Fruit fly (Drosophila melanogaster) whole organism, embryonic: Measurements from ENCODE around the gene wisp.

ENCODE experiments used
- Abd-B ChIP-seq: fragments of 200-800 bp; sonication (Bioruptor generic); optimal IDR thresholded peaks from 2 replicates; lab custom pipeline; 2018; ENCODE audit warnings: missing biosample characterization, mild to moderate bottlenecking, missing genetic modification characterization, moderate library complexity
- BEAF-32 ChIP-seq: fragments of 200-800 bp; sonication (Bioruptor generic); optimal IDR thresholded peaks from 3 replicates; lab custom pipeline; 2017; ENCODE audit warnings: missing biosample characterization, missing genetic modification characterization, mild to moderate bottlenecking, moderate library complexity, missing genetic modification reagents
- Blimp-1 ChIP-seq: fragments of 200-800 bp; sonication (Bioruptor generic); optimal IDR thresholded peaks from 3 replicates; lab custom pipeline; 2018; ENCODE audit warnings: missing biosample characterization, missing genetic modification characterization, mild to moderate bottlenecking, moderate library complexity, missing genetic modification reagents
- CG11093 ChIP-seq: fragments of 200-800 bp; sonication (Bioruptor generic); IDR thresholded peaks from 3 replicates; pipeline ENCODE4 v1.3.6; 2022; ENCODE audit warnings: missing biosample characterization, missing genetic modification characterization
- CG11696 ChIP-seq: fragments of 200-800 bp; sonication (Bioruptor generic); IDR thresholded peaks from 2 replicates; pipeline ENCODE4 v1.3.6; 2022; ENCODE audit warnings: missing biosample characterization, missing genetic modification characterization
- CG12219 ChIP-seq: fragments of 200-800 bp; sonication (Bioruptor generic); optimal IDR thresholded peaks from 3 replicates; lab custom pipeline; 2018; ENCODE audit warnings: missing biosample characterization, mild to moderate bottlenecking, missing genetic modification characterization
- CG12769 ChIP-seq: fragments of 200-800 bp; sonication (Bioruptor generic); optimal IDR thresholded peaks from 2 replicates; lab custom pipeline; 2019; ENCODE audit warnings: missing biosample characterization, mild to moderate bottlenecking, missing genetic modification characterization, moderate library complexity
- CG14014 ChIP-seq: fragments of 200-800 bp; sonication (Bioruptor generic); IDR thresholded peaks from 2 replicates; pipeline ENCODE4 v1.3.6; 2022; ENCODE audit warnings: missing biosample characterization, missing genetic modification characterization
- CG14667 ChIP-seq: fragments of 200-800 bp; sonication (Bioruptor generic); IDR thresholded peaks from 2 replicates; pipeline ENCODE4 v1.3.6; 2022; ENCODE audit warnings: missing biosample characterization, missing genetic modification characterization
- CG17186 ChIP-seq: fragments of 200-800 bp; sonication (Bioruptor generic); optimal IDR thresholded peaks from 3 replicates; lab custom pipeline; 2017; ENCODE audit warnings: missing biosample characterization, missing genetic modification reagents, missing genetic modification characterization
- CG17912 ChIP-seq: fragments of 200-800 bp; sonication (Bioruptor generic); optimal IDR thresholded peaks from 2 replicates; lab custom pipeline; 2018; ENCODE audit warnings: missing biosample characterization, mild to moderate bottlenecking, missing genetic modification characterization
- CG18476 ChIP-seq: fragments of 200-800 bp; sonication (Bioruptor generic); optimal IDR thresholded peaks from 2 replicates; lab custom pipeline; 2016; ENCODE audit warnings: missing biosample characterization, mild to moderate bottlenecking, missing genetic modification characterization
- CG42726 ChIP-seq: fragments of 200-800 bp; sonication (Bioruptor generic); IDR thresholded peaks from 2 replicates; pipeline ENCODE4 v1.3.6; 2022; ENCODE audit warnings: missing biosample characterization, missing genetic modification characterization; ENCODE audit not compliant: partially characterized antibody
- CG4424 ChIP-seq: fragments of 200-800 bp; sonication (Bioruptor generic); optimal IDR thresholded peaks from 3 replicates; lab custom pipeline; 2016; ENCODE audit warnings: missing biosample characterization, missing genetic modification characterization
- CG6683 ChIP-seq: fragments of 200-800 bp; sonication (Bioruptor generic); optimal IDR thresholded peaks from 2 replicates; lab custom pipeline; 2017; ENCODE audit warnings: missing biosample characterization, mild to moderate bottlenecking, missing genetic modification characterization, missing genetic modification reagents
- CG7357 ChIP-seq: fragments of 200-800 bp; sonication (Bioruptor generic); IDR thresholded peaks from 3 replicates; pipeline ENCODE4 v1.3.6; 2022; ENCODE audit warnings: missing biosample characterization, missing genetic modification characterization
- Dfd ChIP-seq, 2 experiments: fragments of >200 bp; optimal IDR thresholded peaks; 2 replicates each; lab custom pipeline; 2017; ENCODE audit warnings: missing biosample characterization in 2 of 2, missing genetic modification characterization in 2 of 2
- Doc2 ChIP-seq: fragments of 200-800 bp; sonication (Bioruptor generic); IDR thresholded peaks from 2 replicates; pipeline ENCODE4 v1.3.6; 2022; ENCODE audit warnings: missing biosample characterization, missing genetic modification characterization
- ERR ChIP-seq: fragments of 200-800 bp; sonication (Bioruptor generic); optimal IDR thresholded peaks from 2 replicates; lab custom pipeline; 2016; ENCODE audit warnings: missing biosample characterization, missing genetic modification characterization
- Elba2 ChIP-seq: fragments of 200-800 bp; sonication (Bioruptor generic); optimal IDR thresholded peaks from 3 replicates; lab custom pipeline; 2016; ENCODE audit warnings: missing biosample characterization, missing genetic modification characterization
- Hey ChIP-seq: fragments of 200-800 bp; sonication (Bioruptor generic); optimal IDR thresholded peaks from 3 replicates; lab custom pipeline; 2018; ENCODE audit warnings: missing biosample characterization, mild to moderate bottlenecking, missing genetic modification characterization
- Hr39 ChIP-seq: fragments of >200 bp; optimal IDR thresholded peaks from 2 replicates; lab custom pipeline; 2017
- MESR4 ChIP-seq: fragments of 200-800 bp; sonication (Bioruptor generic); optimal IDR thresholded peaks from 2 replicates; lab custom pipeline; 2018; ENCODE audit warnings: missing biosample characterization, mild to moderate bottlenecking, missing genetic modification characterization, moderate library complexity
- NfI ChIP-seq: fragments of 200-800 bp; sonication (Bioruptor generic); optimal IDR thresholded peaks from 3 replicates; lab custom pipeline; 2018; ENCODE audit warnings: missing biosample characterization, mild to moderate bottlenecking, missing genetic modification characterization, moderate library complexity
- Ssrp ChIP-seq: fragments of 200-800 bp; sonication (Bioruptor generic); optimal IDR thresholded peaks from 2 replicates; lab custom pipeline; 2018; ENCODE audit warnings: missing biosample characterization, mild to moderate bottlenecking, missing genetic modification characterization, moderate library complexity
- Taf1 ChIP-seq: fragments of 200-800 bp; sonication (Bioruptor generic); IDR thresholded peaks from 2 replicates; pipeline ENCODE4 v1.3.6; 2022; ENCODE audit warnings: missing biosample characterization, missing genetic modification characterization
- Xbp1 ChIP-seq: fragments of 200-800 bp; sonication (Bioruptor generic); optimal IDR thresholded peaks from 3 replicates; lab custom pipeline; 2016; ENCODE audit warnings: missing biosample characterization, mild to moderate bottlenecking, missing genetic modification characterization
- ac ChIP-seq: fragments of 200-800 bp; sonication (Bioruptor generic); optimal IDR thresholded peaks from 3 replicates; lab custom pipeline; 2017; ENCODE audit warnings: missing biosample characterization, mild to moderate bottlenecking, missing genetic modification characterization
- bowl ChIP-seq: fragments of 200-800 bp; sonication (Bioruptor generic); IDR thresholded peaks from 2 replicates; pipeline ENCODE4 v1.3.6; 2022; ENCODE audit warnings: missing biosample characterization, missing genetic modification characterization
- cas ChIP-seq: fragments of 200-800 bp; sonication (Bioruptor generic); IDR thresholded peaks from 2 replicates; pipeline ENCODE4 v1.3.6; 2022; ENCODE audit warnings: missing biosample characterization, missing genetic modification characterization
- disco-r ChIP-seq: fragments of 200-800 bp; sonication (Bioruptor generic); optimal IDR thresholded peaks from 2 replicates; lab custom pipeline; 2016; ENCODE audit warnings: missing biosample characterization, missing genetic modification characterization
- gce ChIP-seq: fragments of 200-800 bp; sonication (Bioruptor generic); IDR thresholded peaks from 3 replicates; pipeline ENCODE4 v1.3.6; 2022; ENCODE audit warnings: missing biosample characterization, missing genetic modification characterization
- gem ChIP-seq: fragments of 200-800 bp; sonication (Bioruptor generic); optimal IDR thresholded peaks from 2 replicates; lab custom pipeline; 2019; ENCODE audit warnings: missing biosample characterization, mild to moderate bottlenecking, missing genetic modification characterization, moderate library complexity
- gro ChIP-seq: fragments of 200-800 bp; sonication (Bioruptor generic); optimal IDR thresholded peaks from 2 replicates; lab custom pipeline; 2016; ENCODE audit warnings: missing biosample characterization, missing genetic modification characterization
- gt ChIP-seq: fragments of 200-800 bp; sonication (Bioruptor generic); IDR thresholded peaks from 2 replicates; pipeline ENCODE4 v1.3.6; 2022; ENCODE audit warnings: missing biosample characterization, missing genetic modification characterization
- knrl ChIP-seq: fragments of 200-800 bp; sonication (Bioruptor generic); IDR thresholded peaks from 3 replicates; pipeline ENCODE4 v1.3.6; 2022; ENCODE audit warnings: missing biosample characterization, missing genetic modification characterization; ENCODE audit not compliant: partially characterized antibody
- otp ChIP-seq: fragments of 200-800 bp; sonication (Bioruptor generic); IDR thresholded peaks from 3 replicates; pipeline ENCODE4, ENCODE4 v1.3.6; 2022; ENCODE audit warnings: missing biosample characterization, missing genetic modification characterization
- pros ChIP-seq: fragments of 200-800 bp; sonication (Bioruptor generic); optimal IDR thresholded peaks from 3 replicates; lab custom pipeline; 2019; ENCODE audit warnings: missing biosample characterization, mild to moderate bottlenecking, missing genetic modification characterization, moderate library complexity
- psq ChIP-seq: fragments of 200-800 bp; sonication (Bioruptor generic); optimal IDR thresholded peaks from 2 replicates; lab custom pipeline; 2017; ENCODE audit warnings: missing biosample characterization, missing genetic modification characterization
- pzg ChIP-seq: fragments of 200-800 bp; sonication (Bioruptor generic); optimal IDR thresholded peaks from 3 replicates; lab custom pipeline; 2018; ENCODE audit warnings: missing biosample characterization, mild to moderate bottlenecking, missing genetic modification characterization, moderate library complexity
- rib ChIP-seq: fragments of 200-800 bp; sonication (Bioruptor generic); IDR thresholded peaks from 2 replicates; pipeline ENCODE4 v1.3.6; 2022; ENCODE audit warnings: missing biosample characterization, missing genetic modification characterization
- schlank ChIP-seq: fragments of 200-800 bp; sonication (Bioruptor generic); optimal IDR thresholded peaks from 2 replicates; lab custom pipeline; 2018; ENCODE audit warnings: missing biosample characterization, mild to moderate bottlenecking, missing genetic modification characterization
- sob ChIP-seq: fragments of 200-800 bp; sonication (Bioruptor generic); IDR thresholded peaks from 2 replicates; pipeline ENCODE4 v1.3.6; 2022; ENCODE audit warnings: missing biosample characterization, missing genetic modification characterization
- stwl ChIP-seq: fragments of 200-800 bp; sonication (Bioruptor generic); optimal IDR thresholded peaks from 3 replicates; lab custom pipeline; 2018; ENCODE audit warnings: missing biosample characterization, mild to moderate bottlenecking, missing genetic modification characterization, moderate library complexity
- zen ChIP-seq: fragments of 200-800 bp; sonication (Bioruptor generic); optimal IDR thresholded peaks from 3 replicates; lab custom pipeline; 2018; ENCODE audit warnings: missing biosample characterization, mild to moderate bottlenecking, missing genetic modification characterization, moderate library complexity
- zfh1 ChIP-seq: fragments of 200-800 bp; sonication (Bioruptor generic); IDR thresholded peaks from 3 replicates; pipeline ENCODE4 v1.3.6; 2022; ENCODE audit warnings: missing biosample characterization, missing genetic modification characterization

wisp gene

DNA sequence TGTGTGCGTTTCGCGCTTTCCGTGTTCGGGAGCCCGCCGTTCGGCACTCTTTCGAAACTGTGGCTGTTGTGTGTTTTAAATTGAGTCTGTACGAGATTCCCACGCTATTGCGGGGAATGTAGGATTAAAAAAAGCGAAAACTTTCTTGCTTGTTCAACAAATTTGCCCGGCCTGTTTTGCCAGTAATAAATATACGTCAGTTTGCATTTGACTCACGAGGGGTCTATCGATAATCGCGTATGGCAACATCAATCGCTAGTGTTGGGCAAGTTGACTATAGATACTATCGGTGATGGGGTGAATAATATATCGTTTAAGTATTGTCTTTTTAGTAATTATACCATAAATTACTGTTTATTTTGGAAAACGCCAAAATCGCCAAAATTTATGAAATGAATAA lies 11.4 kb downstream of the wisp start, which contains the start of gene Upf1 (continued):
- TF ChIP-seq gt (GFP tag; lab: Robert Waterston, UW), result no peak
- TF ChIP-seq ac (GFP tag; lab: Kevin White, UChicago), result no peak
- no peak for TF ChIP-seq CG14667 (GFP tag; lab: Robert Waterston, UW)
- peak; percentile 70 for TF ChIP-seq stwl (tag; lab: Kevin White, UChicago)
- no peak for TF ChIP-seq Elba2 (GFP tag; lab: Kevin White, UChicago)
- TF ChIP-seq rib (GFP tag; lab: Robert Waterston, UW), result no peak
- TF ChIP-seq Xbp1 (GFP tag; lab: Kevin White, UChicago), result peak; percentile 29
- TF ChIP-seq disco-r, result no peak
- no peak for TF ChIP-seq gce
- TF ChIP-seq MESR4 (GFP tag; lab: Kevin White, UChicago), result peak; percentile 59
- peak; percentile 22 for TF ChIP-seq CG17186
- TF ChIP-seq NfI (GFP tag; lab: Kevin White, UChicago), result no peak
- no peak for TF ChIP-seq gem (tag; lab: Kevin White, UChicago)
- no peak for TF ChIP-seq CG17912 (GFP tag; lab: Kevin White, UChicago)
- TF ChIP-seq zfh1 (GFP tag; lab: Robert Waterston, UW), result no peak
- no peak for TF ChIP-seq gro (GFP tag; lab: Kevin White, UChicago)
- TF ChIP-seq BEAF-32 (GFP tag; lab: Kevin White, UChicago), result peak; percentile 89
- no peak for TF ChIP-seq cas (GFP tag; lab: Robert Waterston, UW)
- TF ChIP-seq schlank (tag; lab: Kevin White, UChicago), result no peak
- no peak for TF ChIP-seq Ssrp (tag; lab: Kevin White, UChicago)
- TF ChIP-seq ERR (GFP tag; lab: Kevin White, UChicago), result no peak
- TF ChIP-seq CG4424, result peak; percentile 4
- TF ChIP-seq sob, result no peak; the same call in 1 of the 2 replicates
- TF ChIP-seq CG7357, result no peak
- TF ChIP-seq psq, result no peak
- TF ChIP-seq Doc2 (GFP tag; lab: Robert Waterston, UW), result no peak
- TF ChIP-seq Hr39 (lab: Kevin White, UChicago), result no peak
- TF ChIP-seq CG18476 (GFP tag; lab: Kevin White, UChicago), result no peak
- TF ChIP-seq pros, result no peak
- peak; percentile 88 for TF ChIP-seq CG42726 (GFP tag; lab: Robert Waterston, UW)
- TF ChIP-seq Taf1, result no peak
- TF ChIP-seq CG11696 (GFP tag; lab: Robert Waterston, UW), result no peak
- TF ChIP-seq CG14014 (GFP tag; lab: Robert Waterston, UW), result no peak
- no peak for TF ChIP-seq Hey
- no peak for TF ChIP-seq CG6683 (GFP tag; lab: Kevin White, UChicago)
- no peak for TF ChIP-seq zen (tag; lab: Kevin White, UChicago)
- no peak for TF ChIP-seq CG12769
- TF ChIP-seq CG11093 (GFP tag; lab: Robert Waterston, UW), result no peak
- no peak for TF ChIP-seq Blimp-1 (GFP tag; lab: Kevin White, UChicago)
- peak; percentile 61 for TF ChIP-seq pzg (GFP tag; lab: Kevin White, UChicago)
- TF ChIP-seq otp, result no peak
- no peak for TF ChIP-seq Dfd (GFP tag; optimal IDR thresholded peaks at IDR 0.05; lab: Kevin White, UChicago)
- no peak for TF ChIP-seq CG12219 (GFP tag; lab: Kevin White, UChicago)
- TF ChIP-seq knrl (GFP tag; lab: Robert Waterston, UW), result peak; percentile 94
- no peak for TF ChIP-seq bowl
- peak; percentile 8 for TF ChIP-seq Abd-B (GFP tag; lab: Kevin White, UChicago)
